Fruit fly (Drosophila melanogaster): ENCODE data around the gene how.

- no peak for TF ChIP-seq CG6854 (GFP tag; optimal IDR thresholded peaks at IDR 0.05)
- TF ChIP-seq CG11294 (GFP tag; IDR thresholded peaks at IDR 0.05): no peak
- TF ChIP-seq Hr38 (GFP tag; optimal IDR thresholded peaks at IDR 0.05): no peak
- no peak for TF ChIP-seq Blimp-1 (GFP tag; optimal IDR thresholded peaks at IDR 0.05)
- no peak for TF ChIP-seq Lpt (GFP tag; optimal IDR thresholded peaks at IDR 0.05)
- no peak for TF ChIP-seq CG1621 (tag; optimal IDR thresholded peaks at IDR 0.05)
- TF ChIP-seq CG16779 (tag; optimal IDR thresholded peaks at IDR 0.05): no peak
- TF ChIP-seq CG8319 (GFP tag; optimal IDR thresholded peaks at IDR 0.05): no peak
- TF ChIP-seq CG34406 (GFP tag; optimal IDR thresholded peaks at IDR 0.05): no peak
Observed at dm6 chr3R:22080161-22080560, 38.2 kb downstream of the how start, which contains the start of gene CG13408.

Measured in whole organism, prepupa.